Fruit fly (Drosophila melanogaster) whole organism, prepupa: ENCODE measurements around the gene CG31960.
A peak's percentile ranks its signal among the peaks of the same experiment; 100 is the strongest.

Experiments
- CG10669 ChIP-seq: fragments of 200-800 bp; sonication (Bioruptor generic); optimal IDR thresholded peaks from 3 replicates; lab custom pipeline; 2018; ENCODE audit warnings: missing biosample characterization, mild to moderate bottlenecking, missing genetic modification characterization, moderate library complexity
- CG11294 ChIP-seq: fragments of 200-800 bp; sonication (Bioruptor generic); IDR thresholded peaks from 2 replicates; pipeline ENCODE4 v1.3.6; 2022; ENCODE audit warnings: missing biosample characterization, missing genetic modification characterization
- CG11902 ChIP-seq: fragments of 200-800 bp; sonication (Bioruptor generic); optimal IDR thresholded peaks from 3 replicates; lab custom pipeline; 2016; ENCODE audit warnings: missing biosample characterization, missing genetic modification characterization
- CG15336 ChIP-seq: fragments of 200-800 bp; sonication (Bioruptor generic); IDR thresholded peaks from 2 replicates; pipeline ENCODE4 v1.3.6; 2022; ENCODE audit warnings: missing biosample characterization, missing genetic modification characterization
- CG3032 ChIP-seq: fragments of 200-800 bp; optimal IDR thresholded peaks from 2 replicates; lab custom pipeline; 2019; ENCODE audit warnings: missing biosample characterization, mild to moderate bottlenecking, missing genetic modification characterization, moderate library complexity
- CG34406 ChIP-seq: fragments of 200-800 bp; sonication (Bioruptor generic); optimal IDR thresholded peaks from 3 replicates; lab custom pipeline; 2016; ENCODE audit warnings: missing biosample characterization, missing genetic modification characterization
- CG3919 ChIP-seq: fragments of 200-800 bp; sonication (Bioruptor generic); optimal IDR thresholded peaks from 3 replicates; lab custom pipeline; 2016; ENCODE audit warnings: missing biosample characterization, missing genetic modification characterization
- CG6163 ChIP-seq: fragments of 200-800 bp; sonication (Bioruptor generic); IDR thresholded peaks from 3 replicates; pipeline ENCODE4 v1.3.6; 2022; ENCODE audit warnings: missing biosample characterization, missing genetic modification characterization
- CG6276 ChIP-seq: fragments of 200-800 bp; sonication (Bioruptor generic); optimal IDR thresholded peaks from 2 replicates; lab custom pipeline; 2017; ENCODE audit warnings: missing biosample characterization, mild to moderate bottlenecking, missing genetic modification characterization
- CG6808 ChIP-seq: fragments of 200-800 bp; sonication (Bioruptor generic); optimal IDR thresholded peaks from 3 replicates; lab custom pipeline; 2017; ENCODE audit warnings: missing biosample characterization, missing genetic modification characterization, mild to moderate bottlenecking, moderate library complexity, missing genetic modification reagents
- CG8119 ChIP-seq: fragments of 200-800 bp; sonication (Bioruptor generic); IDR thresholded peaks from 3 replicates; pipeline ENCODE4 v1.3.6; 2022; ENCODE audit warnings: missing biosample characterization, missing genetic modification characterization
- CG8632 ChIP-seq: fragments of 200-800 bp; sonication (Bioruptor generic); optimal IDR thresholded peaks from 3 replicates; lab custom pipeline; 2016; ENCODE audit warnings: missing biosample characterization, missing genetic modification characterization
- CG9139 ChIP-seq: fragments of 200-800 bp; sonication (Bioruptor generic); optimal IDR thresholded peaks from 3 replicates; lab custom pipeline; 2017; ENCODE audit warnings: missing biosample characterization, mild to moderate bottlenecking, missing genetic modification characterization
- Eip75B ChIP-seq: fragments of 200-800 bp; sonication (Bioruptor generic); optimal IDR thresholded peaks from 3 replicates; lab custom pipeline; 2016; ENCODE audit warnings: missing biosample characterization, missing genetic modification characterization
- Eip78C ChIP-seq: fragments of 200-800 bp; sonication (Bioruptor generic); peaks from one replicate; lab custom pipeline; 2016; ENCODE audit warnings: missing biosample characterization, missing genetic modification characterization
- Ets21C ChIP-seq: fragments of 200-800 bp; sonication (Bioruptor generic); optimal IDR thresholded peaks from 3 replicates; lab custom pipeline; 2016; ENCODE audit warnings: missing biosample characterization, missing genetic modification characterization
- Gug ChIP-seq: fragments of 200-800 bp; sonication (Bioruptor generic); IDR thresholded peaks from 2 replicates; pipeline ENCODE4 v1.3.6; 2022; ENCODE audit warnings: missing biosample characterization, missing genetic modification characterization
- Hr38 ChIP-seq: sonication (Bioruptor generic); optimal IDR thresholded peaks from 2 replicates; lab custom pipeline; 2016; ENCODE audit warnings: missing biosample characterization, missing genetic modification characterization
- OdsH ChIP-seq: fragments of 200-800 bp; sonication (Bioruptor generic); optimal IDR thresholded peaks from 3 replicates; lab custom pipeline; 2016; ENCODE audit warnings: missing biosample characterization, missing genetic modification characterization
- Sox14 ChIP-seq: fragments of 200-800 bp; sonication (Bioruptor generic); optimal IDR thresholded peaks from 3 replicates; lab custom pipeline; 2016; ENCODE audit warnings: missing biosample characterization, missing genetic modification characterization
- achi ChIP-seq: fragments of 200-800 bp; sonication (Bioruptor generic); optimal IDR thresholded peaks from 3 replicates; lab custom pipeline; 2016; ENCODE audit warnings: missing biosample characterization, missing genetic modification characterization
- acj6 ChIP-seq: fragments of 200-800 bp; sonication (Bioruptor generic); optimal IDR thresholded peaks from 3 replicates; lab custom pipeline; 2016; ENCODE audit warnings: missing biosample characterization, missing genetic modification characterization
- cyc ChIP-seq: fragments of 200-800 bp; sonication (Bioruptor generic); optimal IDR thresholded peaks from 3 replicates; lab custom pipeline; 2016; ENCODE audit warnings: missing biosample characterization, missing genetic modification characterization
- dsx ChIP-seq: fragments of 200-800 bp; optimal IDR thresholded peaks from 3 replicates; lab custom pipeline; 2019; ENCODE audit warnings: missing biosample characterization, mild to moderate bottlenecking, missing genetic modification characterization, moderate library complexity; ENCODE audit not compliant: poor library complexity, severe bottlenecking
- eg ChIP-seq: fragments of 200-800 bp; sonication (Bioruptor generic); IDR thresholded peaks from 3 replicates; pipeline ENCODE4 v1.3.6; 2022; ENCODE audit warnings: missing biosample characterization, missing genetic modification characterization
- esn ChIP-seq: fragments of 200-800 bp; sonication (Bioruptor generic); optimal IDR thresholded peaks from 2 replicates; lab custom pipeline; 2016; ENCODE audit warnings: missing biosample characterization, mild to moderate bottlenecking, missing genetic modification characterization, moderate library complexity
- fd59A ChIP-seq: fragments of 200-800 bp; sonication (Bioruptor generic); optimal IDR thresholded peaks from 2 replicates; lab custom pipeline; 2017; ENCODE audit warnings: missing biosample characterization, mild to moderate bottlenecking, missing genetic modification characterization, missing genetic modification reagents
- lz ChIP-seq: fragments of 200-800 bp; sonication (Bioruptor generic); optimal IDR thresholded peaks from 3 replicates; lab custom pipeline; 2016; ENCODE audit warnings: missing biosample characterization, missing genetic modification characterization
- net ChIP-seq: fragments of 200-800 bp; sonication (Bioruptor generic); optimal IDR thresholded peaks from 3 replicates; lab custom pipeline; 2016; ENCODE audit warnings: missing biosample characterization, missing genetic modification characterization
- salr ChIP-seq, 2 experiments: fragments of 200-800 bp; sonication (Bioruptor generic); optimal IDR thresholded peaks; 3 replicates each; lab custom pipeline; 2016 to 2018; ENCODE audit warnings: missing biosample characterization in 2 of 2, missing genetic modification characterization in 2 of 2, mild to moderate bottlenecking in 1 of 2
- ss ChIP-seq, 2 experiments: fragments of 200-800 bp; sonication (Bioruptor generic); optimal IDR thresholded peaks; 2 replicates in 1 of 2; 3 replicates in 1 of 2; lab custom pipeline; 2017 to 2018; ENCODE audit warnings: mild to moderate bottlenecking in 2 of 2, missing biosample characterization in 2 of 2, missing genetic modification characterization in 2 of 2, moderate library complexity in 1 of 2
- svp ChIP-seq: fragments of 200-800 bp; sonication (Bioruptor generic); peaks from one replicate; lab custom pipeline; 2016; ENCODE audit warnings: missing biosample characterization, missing genetic modification characterization
- topi ChIP-seq: fragments of 200-800 bp; sonication (Bioruptor generic); optimal IDR thresholded peaks from 3 replicates; lab custom pipeline; 2016; ENCODE audit warnings: missing biosample characterization, missing genetic modification characterization
- vri ChIP-seq: fragments of 200-800 bp; sonication (Bioruptor generic); optimal IDR thresholded peaks from 3 replicates; lab custom pipeline; 2016; ENCODE audit warnings: missing biosample characterization, mild to moderate bottlenecking, missing genetic modification characterization

Gene CG31960

dm6 chr2L:3737682-3738081 is 47.1 kb upstream of the CG31960 start (continued):
- TF ChIP-seq salr (GFP tag; optimal IDR thresholded peaks at IDR 0.05; lab: Kevin White, UChicago) (peak in 1 of 2 experiments; percentile 1), CG34406 (no peak), fd59A (no peak), CG11902 (GFP tag; lab: Kevin White, UChicago) (no peak), Hr38 (no peak)

- TF ChIP-seq Eip78C (GFP tag; lab: Kevin White, UChicago), result peak; percentile 14
- no peak for TF ChIP-seq achi (GFP tag; lab: Kevin White, UChicago)
- no peak for TF ChIP-seq Sox14 (GFP tag; lab: Kevin White, UChicago)
- TF ChIP-seq, all 60 proteins: peak for 1
Measured at dm6 chr2L:3740443-3740842, 44.3 kb upstream of the CG31960 start.

- TF ChIP-seq CG3919 (peak; percentile 33), achi (GFP tag; lab: Kevin White, UChicago) (peak; percentile 55), CG9139 (peak; percentile 25), CG10669 (GFP tag; lab: Kevin White, UChicago) (no peak), cyc (GFP tag; lab: Kevin White, UChicago) (no peak), svp (GFP tag; lab: Kevin White, UChicago) (peak; percentile 32), CG6276 (no peak), OdsH (GFP tag; lab: Kevin White, UChicago) (peak; percentile 5), eg (GFP tag; lab: Robert Waterston, UW) (0 out of 3 replicates have a peak, but pooled peaks have one; percentile 14), CG34406 (peak; percentile 11), topi (GFP tag; lab: Kevin White, UChicago) (peak; percentile 0), CG6808 (no peak), CG6163 (GFP tag; lab: Robert Waterston, UW) (0 out of 3 replicates have a peak, but pooled peaks have one; percentile 50), net (GFP tag; lab: Kevin White, UChicago) (peak; percentile 28), acj6 (GFP tag; lab: Kevin White, UChicago) (peak; percentile 6), lz (GFP tag; lab: Kevin White, UChicago) (no peak), Ets21C (GFP tag; lab: Kevin White, UChicago) (no peak), CG8119 (GFP tag; lab: Robert Waterston, UW) (no peak), vri (no peak)
Measured at dm6 chr2L:3748691-3749090, 36.1 kb upstream of the CG31960 start.

dm6 chr2L:3754835-3755547 is 29.8 kb upstream of the CG31960 start:
- 0 out of 2 replicates have a peak, but pooled peaks have one; percentile 45 for TF ChIP-seq CG15336 (GFP tag; lab: Robert Waterston, UW)
- TF ChIP-seq eg (GFP tag; lab: Robert Waterston, UW), result peak; percentile 55; the same call in 1 of the 3 replicates
- no peak for TF ChIP-seq Eip75B (GFP tag; lab: Kevin White, UChicago)

- no peak for TF ChIP-seq Gug
- TF ChIP-seq CG3032 (tag; lab: Kevin White, UChicago), result no peak
- TF ChIP-seq, all 60 proteins: peak for 0
Measured at dm6 chr2L:3756831-3757351, 27.9 kb upstream of the CG31960 start, which contains the start of gene CG43707. Gene CG43707 (plus strand): TSS chr2L:3757256.

dm6 chr2L:3765194-3765593 is 19.6 kb upstream of the CG31960 start, which contains the start of gene CG43703:
Gene CG43703 (plus strand): TSS chr2L:3765494.
- TF ChIP-seq dsx (GFP tag; lab: Kevin White, UChicago) (no peak), esn (GFP tag; lab: Kevin White, UChicago) (no peak), CG11294 (GFP tag; lab: Robert Waterston, UW) (no peak), ss (GFP tag; optimal IDR thresholded peaks at IDR 0.05; lab: Kevin White, UChicago) (no peak), CG6276 (no peak), CG9139 (no peak), salr (GFP tag; optimal IDR thresholded peaks at IDR 0.05; lab: Kevin White, UChicago) (no peak), vri (no peak), CG8632 (GFP tag; lab: Kevin White, UChicago) (no peak)
